Worm (Caenorhabditis elegans): ENCODE measurements around the gene algn-3.

DNA sequence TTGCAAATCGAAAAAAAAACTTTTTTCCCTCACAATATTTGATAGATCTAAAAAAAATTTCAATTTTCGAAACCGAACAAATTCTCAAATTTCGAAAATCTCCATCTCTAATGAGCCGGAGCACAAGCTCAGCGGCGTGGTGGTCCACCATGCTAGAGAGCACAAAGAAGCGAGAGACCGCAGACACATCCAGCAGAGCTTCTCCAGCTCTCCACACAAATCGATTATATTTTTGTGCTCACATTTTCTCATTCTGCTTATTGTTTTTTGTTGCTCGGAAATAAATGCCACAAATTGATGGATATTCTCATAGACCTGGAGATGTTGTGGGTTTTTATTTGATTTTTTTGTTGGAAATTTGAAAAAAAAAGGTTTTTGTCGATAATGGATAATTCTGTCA, 30.5 kb downstream of the algn-3 start:
- no peak for TF ChIP-seq unc-3 (GFP tag; conservative IDR thresholded peaks at IDR 0.05)
- TF ChIP-seq unc-3 (tag; optimal IDR thresholded peaks at IDR 0.05) = no peak
- no peak for TF ChIP-seq fkh-10 (GFP tag; optimal IDR thresholded peaks at IDR 0.05)
- no peak for TF ChIP-seq nhr-232 (tag; optimal IDR thresholded peaks at IDR 0.05)
- TF ChIP-seq hlh-6 (tag; optimal IDR thresholded peaks at IDR 0.05) = no peak
- TF ChIP-seq ceh-34 (tag; optimal IDR thresholded peaks at IDR 0.05) = no peak
- no peak for TF ChIP-seq elt-2 (tag; optimal IDR thresholded peaks at IDR 0.05)

Measured in whole organism, late embryonic.